Worm (Caenorhabditis elegans) whole organism, L1 larva: ENCODE results near the gene T15H9.5.

Experiments
- Y116A8C.19 ChIP-seq: sonication (generic microtip); optimal IDR thresholded peaks from 2 replicates; lab custom pipeline; 2016; ENCODE audit warnings: missing compliant biosample characterization, missing genetic modification characterization, borderline replicate concordance
- ama-1 ChIP-seq: fragments of 150-350 bp; optimal IDR thresholded peaks from 2 replicates; lab custom pipeline; 2014
- ceh-82 ChIP-seq, 3 experiments: fragments of 150-350 bp in 1 of 3; sonication (generic microtip) in 2 of 3; optimal IDR thresholded peaks; 2 replicates each; lab custom pipeline; 2014 to 2017; ENCODE audit warnings: missing biosample characterization in 3 of 3, missing genetic modification characterization in 3 of 3
- ceh-90 ChIP-seq: sonication (generic microtip); optimal IDR thresholded peaks from 2 replicates; lab custom pipeline; 2016; ENCODE audit warnings: missing genetic modification characterization, missing compliant biosample characterization
- dsc-1 ChIP-seq: sonication (generic microtip); optimal IDR thresholded peaks from 2 replicates; lab custom pipeline; 2016; ENCODE audit warnings: mild to moderate bottlenecking, missing genetic modification characterization, missing compliant biosample characterization
- egl-13 ChIP-seq: sonication (generic microtip); optimal IDR thresholded peaks from 2 replicates; lab custom pipeline; 2016; ENCODE audit warnings: missing genotype, missing genetic modification reagents, missing genetic modification characterization, missing compliant biosample characterization
- fos-1 ChIP-seq: fragments of 150-350 bp; optimal IDR thresholded peaks from 2 replicates; lab custom pipeline; 2014; ENCODE audit warnings: missing biosample characterization, missing genetic modification characterization
- nhr-11 ChIP-seq: fragments of 150-350 bp; optimal IDR thresholded peaks from 2 replicates; lab custom pipeline; 2014; ENCODE audit warnings: missing biosample characterization, missing genetic modification characterization
- unc-86 ChIP-seq: sonication (generic microtip); optimal IDR thresholded peaks from 2 replicates; lab custom pipeline; 2016; ENCODE audit warnings: missing genetic modification characterization, missing compliant biosample characterization
- zip-4 ChIP-seq: fragments of 200-800 bp; sonication (Bioruptor generic); optimal IDR thresholded peaks from 2 replicates; lab custom pipeline; 2018; ENCODE audit warnings: mild to moderate bottlenecking, missing genetic modification characterization, moderate library complexity, missing compliant biosample characterization
- ztf-11 ChIP-seq, 2 experiments: sonication (generic microtip); optimal IDR thresholded peaks; 2 replicates each; lab custom pipeline; 2016 to 2017; ENCODE audit warnings: missing genetic modification characterization in 2 of 2, missing biosample characterization in 1 of 2, missing compliant biosample characterization in 1 of 2

DNA sequence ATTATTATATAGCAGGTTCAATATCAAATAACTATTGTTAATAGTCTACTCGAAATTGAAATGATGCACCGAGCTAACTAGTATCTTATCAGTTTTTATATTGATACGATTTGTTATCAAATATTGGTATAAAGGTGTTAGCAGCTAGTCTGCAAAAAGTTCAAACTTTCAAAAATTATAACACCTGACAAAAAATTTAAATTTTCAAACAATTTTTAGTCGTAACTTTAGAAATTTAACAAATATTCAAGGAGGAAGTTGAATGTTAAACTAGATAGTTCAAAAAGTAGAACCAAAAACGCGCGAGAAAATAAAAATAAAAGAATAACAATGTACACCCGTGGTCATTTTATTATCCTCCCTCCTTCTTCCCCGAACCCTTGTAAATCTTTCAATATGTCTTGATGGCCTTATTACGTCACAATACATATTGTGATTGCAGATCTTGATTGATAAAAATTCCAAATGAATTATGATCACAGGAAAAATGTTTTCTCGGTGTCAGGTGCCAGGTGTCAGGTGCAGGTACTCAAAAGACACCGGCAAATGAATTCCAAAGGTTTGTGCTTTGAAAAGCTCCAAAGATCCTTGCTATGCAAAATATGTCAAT is 44.4 kb upstream of the T15H9.5 start, which contains the start of gene ZK1307.1:
- TF ChIP-seq nhr-11 (tag; lab: Kevin White, UChicago) = no peak
- no peak for TF ChIP-seq egl-13
- no peak for TF ChIP-seq zip-4 (GFP tag; lab: Kevin White, UChicago)
- TF ChIP-seq ztf-11 (tag; optimal IDR thresholded peaks at IDR 0.05; lab: Kevin White, UChicago) = no peak
- no peak for TF ChIP-seq Y116A8C.19
- no peak for TF ChIP-seq fos-1 (tag; lab: Kevin White, UChicago)
- TF ChIP-seq unc-86 (tag; lab: Kevin White, UChicago) = no peak
- TF ChIP-seq ceh-82 (tag; optimal IDR thresholded peaks at IDR 0.05; lab: Kevin White, UChicago) = no peak
- no peak for TF ChIP-seq ama-1 (lab: Kevin White, UChicago)
- TF ChIP-seq dsc-1 = no peak
- TF ChIP-seq ceh-90 (tag; lab: Kevin White, UChicago) = no peak
